Worm (Caenorhabditis elegans) whole organism, mixed stage, embryonic: ENCODE results near the gene aipr-1.

Experiments used
- bed-3 ChIP-seq: fragments of 200-800 bp; sonication (Bioruptor generic); optimal IDR thresholded peaks from 3 replicates; lab custom pipeline; 2018; ENCODE audit warnings: mild to moderate bottlenecking, missing genetic modification characterization, moderate library complexity, missing compliant biosample characterization
- blmp-1 ChIP-seq: fragments of 150-350 bp; optimal IDR thresholded peaks from 2 replicates; lab custom pipeline; 2014; ENCODE audit warnings: missing biosample characterization, missing genetic modification characterization
- ceh-39 ChIP-seq: fragments of 150-350 bp; optimal IDR thresholded peaks from 2 replicates; lab custom pipeline; 2014; ENCODE audit warnings: missing biosample characterization, missing genetic modification characterization
- ceh-43 ChIP-seq: fragments of 200-800 bp; sonication (Bioruptor generic); optimal IDR thresholded peaks from 2 replicates; lab custom pipeline; 2018; ENCODE audit warnings: mild to moderate bottlenecking, missing genetic modification characterization, moderate library complexity, missing compliant biosample characterization
- ceh-83 ChIP-seq: fragments of 200-800 bp; sonication (Bioruptor generic); optimal IDR thresholded peaks from 2 replicates; lab custom pipeline; 2018; ENCODE audit warnings: mild to moderate bottlenecking, missing genetic modification characterization, missing compliant biosample characterization
- ces-1 ChIP-seq: fragments of 150-350 bp; optimal IDR thresholded peaks from 2 replicates; lab custom pipeline; 2014; ENCODE audit warnings: missing biosample characterization, missing genetic modification reagents, missing genetic modification characterization
- cnd-1 ChIP-seq: fragments of 200-800 bp; sonication (Bioruptor generic); optimal IDR thresholded peaks from 2 replicates; lab custom pipeline; 2018; ENCODE audit warnings: mild to moderate bottlenecking, missing genetic modification characterization, missing compliant biosample characterization
- ham-2 ChIP-seq: fragments of 200-800 bp; sonication (Bioruptor generic); optimal IDR thresholded peaks from 2 replicates; lab custom pipeline; 2018; ENCODE audit warnings: mild to moderate bottlenecking, missing genetic modification characterization, missing compliant biosample characterization
- hlh-1 ChIP-seq: fragments of 150-350 bp; optimal IDR thresholded peaks from 2 replicates; lab custom pipeline; 2014; ENCODE audit warnings: missing biosample characterization, missing genetic modification reagents, missing genetic modification characterization
- lin-32 ChIP-seq: fragments of 200-800 bp; sonication (Bioruptor generic); optimal IDR thresholded peaks from 2 replicates; lab custom pipeline; 2018; ENCODE audit warnings: mild to moderate bottlenecking, missing genetic modification characterization, missing compliant biosample characterization
- lsy-2 ChIP-seq: fragments of 150-350 bp; optimal IDR thresholded peaks from 2 replicates; lab custom pipeline; 2014; ENCODE audit warnings: missing biosample characterization, missing genetic modification characterization
- mab-5 ChIP-seq: fragments of 150-350 bp; optimal IDR thresholded peaks from 2 replicates; lab custom pipeline; 2014; ENCODE audit warnings: missing biosample characterization, missing genetic modification characterization
- mep-1 ChIP-seq: fragments of 150-350 bp; optimal IDR thresholded peaks from 2 replicates; lab custom pipeline; 2017; ENCODE audit warnings: missing biosample characterization, missing genetic modification reagents, missing genetic modification characterization, inconsistent platforms
- mls-2 ChIP-seq: sonication (generic microtip); optimal IDR thresholded peaks from 2 replicates; lab custom pipeline; 2016; ENCODE audit warnings: mild to moderate bottlenecking, missing genetic modification characterization, moderate library complexity, missing compliant biosample characterization
- nhr-12 ChIP-seq: fragments of 150-350 bp; optimal IDR thresholded peaks from 2 replicates; lab custom pipeline; 2014; ENCODE audit warnings: missing biosample characterization, missing genetic modification characterization
- nhr-2 ChIP-seq: fragments of 150-350 bp; optimal IDR thresholded peaks from 2 replicates; lab custom pipeline; 2014; ENCODE audit warnings: missing biosample characterization, missing genetic modification characterization
- nhr-237 ChIP-seq: fragments of 150-350 bp; optimal IDR thresholded peaks from 2 replicates; lab custom pipeline; 2014; ENCODE audit warnings: missing biosample characterization, missing genetic modification characterization
- nhr-76 ChIP-seq: sonication (generic microtip); optimal IDR thresholded peaks from 2 replicates; lab custom pipeline; 2017; ENCODE audit warnings: missing biosample characterization, missing genetic modification characterization
- pha-4 ChIP-seq: fragments of 150-350 bp; optimal IDR thresholded peaks from 2 replicates; lab custom pipeline; 2018; ENCODE audit warnings: missing biosample characterization, missing genetic modification reagents, missing genetic modification characterization
- snpc-4 ChIP-seq: fragments of 150-350 bp; optimal IDR thresholded peaks from 2 replicates; lab custom pipeline; 2014; ENCODE audit warnings: missing biosample characterization, missing genetic modification characterization
- sptf-1 ChIP-seq: sonication (generic microtip); optimal IDR thresholded peaks from 2 replicates; lab custom pipeline; 2017; ENCODE audit warnings: mild to moderate bottlenecking, missing genetic modification characterization, moderate library complexity, missing compliant biosample characterization
- unc-120 ChIP-seq: sonication (generic microtip); optimal IDR thresholded peaks from 2 replicates; lab custom pipeline; 2017; ENCODE audit warnings: missing genetic modification characterization, missing compliant biosample characterization; ENCODE audit not compliant: poor library complexity, severe bottlenecking
- unc-39 ChIP-seq: fragments of 150-350 bp; optimal IDR thresholded peaks from 2 replicates; lab custom pipeline; 2014; ENCODE audit warnings: missing biosample characterization, missing genetic modification characterization
- unc-62 ChIP-seq: fragments of 150-350 bp; optimal IDR thresholded peaks from 2 replicates; lab custom pipeline; 2014; ENCODE audit warnings: missing biosample characterization, missing genetic modification reagents, missing genetic modification characterization

aipr-1 gene

ce11 chrII:6594151-6594550, at the start of gene aipr-1:
aipr-1 (minus strand) TSS chrII:6594251.
- no peak for TF ChIP-seq blmp-1 (tag; lab: Kevin White, UChicago)
- no peak for TF ChIP-seq lsy-2

- TF ChIP-seq hlh-1 (no peak), ceh-39 (tag; lab: Kevin White, UChicago) (no peak), mep-1 (tag; lab: Kevin White, UChicago) (no peak), ces-1 (GFP tag; lab: Kevin White, UChicago) (peak; percentile 58), mls-2 (tag; lab: Kevin White, UChicago) (no peak), nhr-2 (tag; lab: Kevin White, UChicago) (no peak), ceh-43 (GFP tag; lab: Kevin White, UChicago) (no peak)
Observed at ce11 chrII:6642651-6643167, 48.7 kb upstream of the aipr-1 start, which contains the start of gene T19D12.6. T19D12.6 (minus strand) TSS chrII:6643117.

- TF ChIP-seq hlh-1, result no peak
- peak; percentile 77 for TF ChIP-seq ces-1 (GFP tag; lab: Kevin White, UChicago)
- no peak for TF ChIP-seq ham-2 (GFP tag; lab: Kevin White, UChicago)
- TF ChIP-seq sptf-1 (tag; lab: Kevin White, UChicago), result no peak
Observed at ce11 chrII:6642180-6642579, 48.1 kb upstream of the aipr-1 start.

- TF ChIP-seq lin-32 (no peak), ceh-83 (GFP tag; lab: Kevin White, UChicago) (no peak), hlh-1 (no peak), nhr-2 (tag; lab: Kevin White, UChicago) (no peak), nhr-76 (tag; lab: Kevin White, UChicago) (no peak)
Observed at ce11 chrII:6637854-6638253, 43.8 kb upstream of the aipr-1 start.

ce11 chrII:6636136-6636535, 42.1 kb upstream of the aipr-1 start, which contains the start of gene T19D12.5:
T19D12.5 (minus strand) TSS chrII:6636236.
- TF ChIP-seq sptf-1 (tag; lab: Kevin White, UChicago) (no peak), ceh-43 (GFP tag; lab: Kevin White, UChicago) (no peak)

ce11 chrII:6631995-6632394, 37.9 kb upstream of the aipr-1 start:
- TF ChIP-seq lsy-2 (no peak), ceh-43 (GFP tag; lab: Kevin White, UChicago) (no peak)

ce11 chrII:6630811-6631210, 36.8 kb upstream of the aipr-1 start, which contains the start of gene T19D12.4:
T19D12.4 (plus strand) TSS chrII:6631105.
- TF ChIP-seq lsy-2 (no peak), hlh-1 (no peak), lin-32 (no peak), unc-120 (tag; lab: Kevin White, UChicago) (no peak), pha-4 (tag; lab: Kevin White, UChicago) (no peak), nhr-76 (tag; lab: Kevin White, UChicago) (no peak), blmp-1 (tag; lab: Kevin White, UChicago) (no peak), nhr-237 (tag; lab: Kevin White, UChicago) (no peak), mep-1 (tag; lab: Kevin White, UChicago) (no peak), snpc-4 (tag; lab: Kevin White, UChicago) (no peak), bed-3 (GFP tag; lab: Kevin White, UChicago) (no peak)

- TF ChIP-seq ceh-83 (GFP tag; lab: Kevin White, UChicago), result no peak
- no peak for TF ChIP-seq unc-62 (GFP tag; lab: Kevin White, UChicago)
- no peak for TF ChIP-seq unc-39
- TF ChIP-seq mab-5 (tag; lab: Kevin White, UChicago), result no peak
- no peak for TF ChIP-seq ceh-43 (GFP tag; lab: Kevin White, UChicago)
- TF ChIP-seq nhr-12 (tag; lab: Kevin White, UChicago), result no peak
- TF ChIP-seq cnd-1 (tag; lab: Kevin White, UChicago), result no peak
- TF ChIP-seq, all 35 proteins: peak for 0
Observed at ce11 chrII:6629775-6630174, 35.7 kb upstream of the aipr-1 start.
